Fruit fly (Drosophila melanogaster) whole organism, pupa: ENCODE measurements around the gene RAF2.

Source experiments
- CG10348 ChIP-seq: fragments of 200-800 bp; sonication (Bioruptor generic); IDR thresholded peaks from 2 replicates; pipeline ENCODE4 v1.3.6; 2022; ENCODE audit warnings: missing biosample characterization, missing genetic modification characterization
- CG12605 ChIP-seq: fragments of 200-800 bp; sonication (Bioruptor generic); IDR thresholded peaks from 2 replicates; pipeline ENCODE4 v1.3.6; 2022; ENCODE audit warnings: missing biosample characterization, missing genetic modification characterization
- CG13204 ChIP-seq: fragments of 200-800 bp; sonication (Bioruptor generic); optimal IDR thresholded peaks from 2 replicates; lab custom pipeline; 2018; ENCODE audit warnings: missing biosample characterization, mild to moderate bottlenecking, missing genetic modification characterization, moderate library complexity
- CG14655 ChIP-seq: fragments of 200-800 bp; sonication (Bioruptor generic); optimal IDR thresholded peaks from 3 replicates; lab custom pipeline; 2017; ENCODE audit warnings: mild to moderate bottlenecking, missing biosample characterization, missing genetic modification reagents, missing genetic modification characterization
- CG15710 ChIP-seq: fragments of 200-800 bp; sonication (Bioruptor generic); optimal IDR thresholded peaks from 2 replicates; lab custom pipeline; 2018; ENCODE audit warnings: missing biosample characterization, mild to moderate bottlenecking, missing genetic modification characterization, moderate library complexity
- CG17806 ChIP-seq: fragments of 200-800 bp; sonication (Bioruptor generic); optimal IDR thresholded peaks from 2 replicates; lab custom pipeline; 2018; ENCODE audit warnings: missing biosample characterization, mild to moderate bottlenecking, missing genetic modification characterization, moderate library complexity
- CG32121 ChIP-seq: fragments of 200-800 bp; sonication (Bioruptor generic); IDR thresholded peaks from 2 replicates; pipeline ENCODE4 v1.3.6; 2022; ENCODE audit warnings: missing biosample characterization, missing genetic modification characterization
- CG34367 ChIP-seq: fragments of 200-800 bp; sonication (Bioruptor generic); optimal IDR thresholded peaks from 2 replicates; lab custom pipeline; 2018; ENCODE audit warnings: missing biosample characterization, mild to moderate bottlenecking, missing genetic modification characterization
- CG4496 ChIP-seq: fragments of 200-800 bp; sonication (Bioruptor generic); IDR thresholded peaks from 3 replicates; pipeline ENCODE4 v1.3.6; 2022; ENCODE audit warnings: missing biosample characterization, missing genetic modification characterization
- CG8159 ChIP-seq: fragments of 200-800 bp; sonication (Bioruptor generic); optimal IDR thresholded peaks from 3 replicates; lab custom pipeline; 2018; ENCODE audit warnings: missing biosample characterization, mild to moderate bottlenecking, missing genetic modification characterization, moderate library complexity
- CG8301 ChIP-seq: fragments of 200-800 bp; sonication (Bioruptor generic); optimal IDR thresholded peaks from 2 replicates; lab custom pipeline; 2018; ENCODE audit warnings: missing biosample characterization, mild to moderate bottlenecking, missing genetic modification characterization
- CG9948 ChIP-seq: fragments of 200-800 bp; sonication (Bioruptor generic); optimal IDR thresholded peaks from 2 replicates; lab custom pipeline; 2018; ENCODE audit warnings: missing biosample characterization, mild to moderate bottlenecking, missing genetic modification characterization, moderate library complexity
- D1 ChIP-seq: fragments of 200-800 bp; sonication (Bioruptor generic); optimal IDR thresholded peaks from 2 replicates; lab custom pipeline; 2018; ENCODE audit warnings: missing biosample characterization, mild to moderate bottlenecking, missing genetic modification characterization, moderate library complexity
- EcR ChIP-seq: fragments of 200-800 bp; sonication (Bioruptor generic); optimal IDR thresholded peaks from 3 replicates; lab custom pipeline; 2019; ENCODE audit warnings: missing biosample characterization, missing genetic modification characterization, mild to moderate bottlenecking, moderate library complexity, missing genetic modification reagents
- Ets98B ChIP-seq: fragments of 200-800 bp; sonication (Bioruptor generic); IDR thresholded peaks from 2 replicates; pipeline ENCODE4 v1.3.6; 2022; ENCODE audit warnings: missing biosample characterization, missing genetic modification characterization
- Pif1A ChIP-seq: fragments of 200-800 bp; sonication (Bioruptor generic); optimal IDR thresholded peaks from 3 replicates; lab custom pipeline; 2016; ENCODE audit warnings: missing biosample characterization, missing genetic modification characterization
- Pif1B ChIP-seq: fragments of 200-800 bp; sonication (Bioruptor generic); optimal IDR thresholded peaks from 3 replicates; lab custom pipeline; 2016; ENCODE audit warnings: missing biosample characterization, missing genetic modification characterization
- Snoo ChIP-seq: fragments of 200-800 bp; sonication (Bioruptor generic); optimal IDR thresholded peaks from 3 replicates; lab custom pipeline; 2017; ENCODE audit warnings: missing biosample characterization, mild to moderate bottlenecking, missing genetic modification characterization, inconsistent platforms
- fd96Ca ChIP-seq: fragments of 200-800 bp; sonication (Bioruptor generic); IDR thresholded peaks from 3 replicates; pipeline ENCODE4 v1.3.6; 2022; ENCODE audit warnings: missing biosample characterization, missing genetic modification characterization
- gl ChIP-seq: fragments of 200-800 bp; sonication (Bioruptor generic); optimal IDR thresholded peaks from 2 replicates; lab custom pipeline; 2018; ENCODE audit warnings: missing biosample characterization, mild to moderate bottlenecking, missing genetic modification characterization
- rn ChIP-seq: fragments of 200-800 bp; sonication (Bioruptor generic); IDR thresholded peaks from 2 replicates; pipeline ENCODE4 v1.3.6; 2022; ENCODE audit warnings: missing biosample characterization, missing genetic modification characterization

The RAF2 gene

dm6 chr3L:16349686-16350085, 36.4 kb upstream of the RAF2 start:
- no peak for TF ChIP-seq gl (tag; lab: Kevin White, UChicago)
- TF ChIP-seq EcR = no peak
- no peak for TF ChIP-seq CG8301 (tag; lab: Kevin White, UChicago)
- TF ChIP-seq CG15710 (tag; lab: Kevin White, UChicago) = no peak
- TF ChIP-seq CG32121 (GFP tag; lab: Robert Waterston, UW) = no peak
- TF ChIP-seq CG14655 (GFP tag; lab: Kevin White, UChicago) = no peak

dm6 chr3L:16351770-16352429, 34.2 kb upstream of the RAF2 start, which contains the start of the genes Golgin104 and Tcs3:
Golgin104 (minus strand) TSS chr3L:16351951.
Tcs3 (plus strand) TSS chr3L:16351991.
- no peak for TF ChIP-seq EcR
- TF ChIP-seq, all 21 proteins: peak for 0

dm6 chr3L:16354197-16354596, 31.9 kb upstream of the RAF2 start, which contains the start of gene Pdh:
Pdh (minus strand) TSS chr3L:16354297.
- TF ChIP-seq CG4496 (GFP tag; lab: Robert Waterston, UW) (no peak), EcR (no peak), CG32121 (GFP tag; lab: Robert Waterston, UW) (no peak), Pif1A (GFP tag; lab: Kevin White, UChicago) (no peak), CG14655 (GFP tag; lab: Kevin White, UChicago) (no peak), gl (tag; lab: Kevin White, UChicago) (no peak), CG15710 (tag; lab: Kevin White, UChicago) (no peak), Pif1B (GFP tag; lab: Kevin White, UChicago) (no peak), D1 (tag; lab: Kevin White, UChicago) (no peak), CG34367 (no peak), Snoo (tag; lab: Kevin White, UChicago) (no peak), CG8159 (tag; lab: Kevin White, UChicago) (no peak), Ets98B (GFP tag; lab: Robert Waterston, UW) (no peak), fd96Ca (no peak), CG12605 (GFP tag; lab: Robert Waterston, UW) (no peak), CG8301 (tag; lab: Kevin White, UChicago) (no peak)

dm6 chr3L:16356171-16356765, 29.9 kb upstream of the RAF2 start:
- TF ChIP-seq gl (tag; lab: Kevin White, UChicago) (no peak), fd96Ca (0 out of 3 replicates have a peak, but pooled peaks have one; percentile 9)

dm6 chr3L:16357187-16357728, 28.9 kb upstream of the RAF2 start:
- TF ChIP-seq fd96Ca = no peak
- TF ChIP-seq EcR = peak; percentile 91
- TF ChIP-seq CG10348 = no peak

- no peak for TF ChIP-seq EcR
- peak; percentile 62 for TF ChIP-seq CG8159 (tag; lab: Kevin White, UChicago)
- TF ChIP-seq CG14655 (GFP tag; lab: Kevin White, UChicago) = no peak
- no peak for TF ChIP-seq CG34367
- TF ChIP-seq CG9948 (tag; lab: Kevin White, UChicago) = peak; percentile 27
- peak; percentile 16 for TF ChIP-seq CG15710 (tag; lab: Kevin White, UChicago)
- no peak for TF ChIP-seq CG13204 (GFP tag; lab: Kevin White, UChicago)
- no peak for TF ChIP-seq CG10348
- peak; percentile 52 for TF ChIP-seq D1 (tag; lab: Kevin White, UChicago)
- TF ChIP-seq, all 21 proteins: peak for 4
Observed at dm6 chr3L:16357860-16358259, 28.3 kb upstream of the RAF2 start.

dm6 chr3L:16359219-16359748, 26.8 kb upstream of the RAF2 start, which contains the start of gene ringer:
ringer (minus strand) TSS chr3L:16359428.
- TF ChIP-seq CG4496 (GFP tag; lab: Robert Waterston, UW) (no peak), Snoo (tag; lab: Kevin White, UChicago) (no peak), EcR (no peak), gl (tag; lab: Kevin White, UChicago) (no peak), fd96Ca (no peak), CG15710 (tag; lab: Kevin White, UChicago) (no peak), Ets98B (GFP tag; lab: Robert Waterston, UW) (no peak), CG9948 (tag; lab: Kevin White, UChicago) (no peak), CG17806 (no peak), D1 (tag; lab: Kevin White, UChicago) (no peak), CG32121 (GFP tag; lab: Robert Waterston, UW) (no peak), CG14655 (GFP tag; lab: Kevin White, UChicago) (no peak), CG8159 (tag; lab: Kevin White, UChicago) (no peak), CG34367 (no peak), rn (GFP tag; lab: Robert Waterston, UW) (no peak), CG10348 (no peak), Pif1A (GFP tag; lab: Kevin White, UChicago) (no peak), Pif1B (GFP tag; lab: Kevin White, UChicago) (no peak), CG12605 (GFP tag; lab: Robert Waterston, UW) (no peak)
